Worm (Caenorhabditis elegans) whole organism, L2 larva: Measurements from ENCODE around the gene C36E8.4.

Source experiments
- elt-3 ChIP-seq: sonication (generic microtip); optimal IDR thresholded peaks from 2 replicates; lab custom pipeline; 2017; ENCODE audit warnings: missing biosample characterization, missing genetic modification characterization
- fos-1 ChIP-seq: fragments of 150-350 bp; optimal IDR thresholded peaks from 2 replicates; lab custom pipeline; 2014; ENCODE audit warnings: missing biosample characterization, missing genetic modification characterization
- lin-13 ChIP-seq: fragments of 150-350 bp; optimal IDR thresholded peaks from 2 replicates; lab custom pipeline; 2014; ENCODE audit warnings: missing biosample characterization, missing genetic modification reagents, missing genetic modification characterization
- nhr-21 ChIP-seq: fragments of 150-350 bp; optimal IDR thresholded peaks from 2 replicates; lab custom pipeline; 2014; ENCODE audit warnings: missing biosample characterization, missing genetic modification characterization
- nhr-25 ChIP-seq: fragments of 150-350 bp; sonication (generic microtip); optimal IDR thresholded peaks from 3 replicates; lab custom pipeline; 2014; ENCODE audit warnings: missing biosample characterization, missing genetic modification characterization
- nhr-6 ChIP-seq: fragments of 150-350 bp; optimal IDR thresholded peaks from 2 replicates; lab custom pipeline; 2014; ENCODE audit warnings: missing biosample characterization, missing genetic modification characterization
- snpc-4 ChIP-seq: fragments of 150-350 bp; optimal IDR thresholded peaks from 2 replicates; lab custom pipeline; 2014; ENCODE audit warnings: missing biosample characterization, missing genetic modification characterization
- unc-62 ChIP-seq: fragments of 150-350 bp; optimal IDR thresholded peaks from 2 replicates; lab custom pipeline; 2014; ENCODE audit warnings: missing biosample characterization, missing genetic modification reagents, missing genetic modification characterization
- zag-1 ChIP-seq: fragments of 150-350 bp; optimal IDR thresholded peaks from 2 replicates; lab custom pipeline; 2014; ENCODE audit warnings: missing biosample characterization, missing genetic modification characterization
- ztf-1 ChIP-seq: fragments of 200-800 bp; sonication (Bioruptor generic); conservative IDR thresholded peaks from 2 replicates; pipeline ENCODE4 v1.3.6; 2022; ENCODE audit warnings: missing genetic modification characterization, missing compliant biosample characterization

DNA sequence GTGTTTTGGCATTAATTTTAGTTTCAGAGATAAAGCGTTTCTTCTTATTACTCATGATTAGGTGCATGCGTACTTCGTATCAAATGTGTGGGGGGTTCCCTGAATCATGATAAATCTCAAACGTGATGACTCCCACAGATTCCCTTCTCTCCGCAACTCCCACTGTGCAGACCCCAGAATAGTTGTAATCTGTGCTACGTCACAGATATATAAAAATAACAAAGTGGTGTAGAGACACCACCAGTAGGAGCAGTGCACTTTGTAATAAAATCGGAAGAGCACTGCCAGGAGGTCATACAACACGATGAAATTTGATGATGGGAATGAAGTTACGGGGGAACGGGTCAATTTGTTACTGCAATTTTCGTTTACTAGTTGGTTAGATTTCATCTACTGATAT, 20.8 kb upstream of the C36E8.4 start:
- TF ChIP-seq ztf-1 (GFP tag; lab: Robert Waterston, UW) (no peak), unc-62 (no peak), zag-1 (tag; lab: Kevin White, UChicago) (no peak), lin-13 (GFP tag; lab: Kevin White, UChicago) (no peak), nhr-21 (tag; lab: Kevin White, UChicago) (no peak), nhr-6 (tag; lab: Kevin White, UChicago) (no peak), elt-3 (tag; lab: Kevin White, UChicago) (no peak), snpc-4 (no peak), fos-1 (tag; lab: Kevin White, UChicago) (no peak), nhr-25 (tag; lab: Kevin White, UChicago) (no peak)
